Fruit fly (Drosophila melanogaster): ENCODE measurements around the gene croc.

Gene croc

dm6 chr3L:21496865-21497634, 20.8 kb upstream of the croc start, which contains the start of gene Hr78 (continued):
- TF ChIP-seq GATAe (GFP tag; conservative IDR thresholded peaks at IDR 0.05) = no peak
- TF ChIP-seq Hsf (GFP tag; optimal IDR thresholded peaks at IDR 0.05) = peak; percentile 14
- peak; percentile 77 for TF ChIP-seq NfI (GFP tag; optimal IDR thresholded peaks at IDR 0.05)
- no peak for TF ChIP-seq TFAM (GFP tag; optimal IDR thresholded peaks at IDR 0.05)
- TF ChIP-seq CG33557 (GFP tag; optimal IDR thresholded peaks at IDR 0.05) = peak; percentile 67
- TF ChIP-seq HHEX (GFP tag; optimal IDR thresholded peaks at IDR 0.05) = peak; percentile 81
- TF ChIP-seq dati (GFP tag; IDR thresholded peaks at IDR 0.05) = no peak
- no peak for TF ChIP-seq Bteb2 (GFP tag; optimal IDR thresholded peaks at IDR 0.05)
- TF ChIP-seq lola (GFP tag; optimal IDR thresholded peaks at IDR 0.05) = peak in 1 of 3 experiments; percentile 76
- TF ChIP-seq dan (GFP tag; IDR thresholded peaks at IDR 0.05) = no peak
- TF ChIP-seq shn (GFP tag; optimal IDR thresholded peaks at IDR 0.05) = no peak
- no peak for TF ChIP-seq ro (GFP tag; IDR thresholded peaks at IDR 0.05)
- TF ChIP-seq nerfin-1 (tag; optimal IDR thresholded peaks at IDR 0.05) = peak; percentile 70
- TF ChIP-seq Ptx1 (GFP tag; IDR thresholded peaks at IDR 0.05) = peak; percentile 72
- TF ChIP-seq Hr39 (optimal IDR thresholded peaks at IDR 0.05) = no peak
- TF ChIP-seq sob (GFP tag; IDR thresholded peaks at IDR 0.05) = peak; percentile 55
- TF ChIP-seq CG10274 (GFP tag; optimal IDR thresholded peaks at IDR 0.05) = peak; percentile 22
- no peak for TF ChIP-seq bab2 (GFP tag; optimal IDR thresholded peaks at IDR 0.05)
- TF ChIP-seq br (optimal IDR thresholded peaks at IDR 0.05) = no peak
- no peak for TF ChIP-seq Gsc (GFP tag; IDR thresholded peaks at IDR 0.05)
- peak; percentile 84 for TF ChIP-seq CG10147 (GFP tag; optimal IDR thresholded peaks at IDR 0.05)
- no peak for TF ChIP-seq prd (optimal IDR thresholded peaks at IDR 0.05)
- peak; percentile 77 for TF ChIP-seq prd (GFP tag; IDR thresholded peaks at IDR 0.05)
- no peak for TF ChIP-seq CG7745 (tag; optimal IDR thresholded peaks at IDR 0.05)
- TF ChIP-seq Lhr (GFP tag; optimal IDR thresholded peaks at IDR 0.05) = peak; percentile 51
- TF ChIP-seq kni (GFP tag; optimal IDR thresholded peaks at IDR 0.05) = peak; percentile 3
- peak; percentile 60 for TF ChIP-seq Sin3A (optimal IDR thresholded peaks at IDR 0.05)
- TF ChIP-seq CG6654 (GFP tag; optimal IDR thresholded peaks at IDR 0.05) = peak; percentile 40
- TF ChIP-seq CG4328 (GFP tag; optimal IDR thresholded peaks at IDR 0.05) = peak; percentile 77
- peak; percentile 51 for TF ChIP-seq tin (GFP tag; optimal IDR thresholded peaks at IDR 0.05)
- TF ChIP-seq NK7.1 (GFP tag; optimal IDR thresholded peaks at IDR 0.05) = no peak
- peak; percentile 41; the same call in 1 of the 2 replicates for TF ChIP-seq danr (GFP tag; IDR thresholded peaks at IDR 0.05)
- TF ChIP-seq CG42726 (GFP tag; IDR thresholded peaks at IDR 0.05; ENCODE audit: partially characterized antibody) = peak; percentile 46; the same call in 1 of the 2 replicates
- no peak; the same call in 1 of the 2 replicates for TF ChIP-seq CG14441 (GFP tag; IDR thresholded peaks at IDR 0.05)
- no peak for TF ChIP-seq chn (GFP tag; optimal IDR thresholded peaks at IDR 0.05)
- peak; percentile 22 for TF ChIP-seq HmgZ (tag; optimal IDR thresholded peaks at IDR 0.05)
- TF ChIP-seq CG15696 (tag; optimal IDR thresholded peaks at IDR 0.05) = peak; percentile 62
- no peak for TF ChIP-seq CG11504 (tag; optimal IDR thresholded peaks at IDR 0.05)
- TF ChIP-seq CG17568 (GFP tag; optimal IDR thresholded peaks at IDR 0.05) = peak; percentile 76
- peak; percentile 14 for TF ChIP-seq fd64A (GFP tag; optimal IDR thresholded peaks at IDR 0.05)
- TF ChIP-seq pan (optimal IDR thresholded peaks at IDR 0.05) = no peak
- TF ChIP-seq pan (GFP tag; optimal IDR thresholded peaks at IDR 0.05 in 1 of 2, IDR thresholded peaks at IDR 0.05 in 1 of 2) = peak in 1 of 2 experiments; percentile 62
- TF ChIP-seq Spps (tag; optimal IDR thresholded peaks at IDR 0.05) = peak; percentile 59
- TF ChIP-seq en (GFP tag; optimal IDR thresholded peaks at IDR 0.05) = no peak
- TF ChIP-seq pum (GFP tag; optimal IDR thresholded peaks at IDR 0.05) = no peak
- peak; percentile 90 for TF ChIP-seq CG6765 (GFP tag; optimal IDR thresholded peaks at IDR 0.05)
- peak; percentile 71 for TF ChIP-seq CG7271 (tag; optimal IDR thresholded peaks at IDR 0.05)
- TF ChIP-seq CG6813 (GFP tag; optimal IDR thresholded peaks at IDR 0.05) = peak; percentile 85
- no peak for TF ChIP-seq cas (GFP tag; IDR thresholded peaks at IDR 0.05)
- no peak for TF ChIP-seq CG3163 (GFP tag; optimal IDR thresholded peaks at IDR 0.05)
- peak; percentile 89 for TF ChIP-seq CG31441 (GFP tag; IDR thresholded peaks at IDR 0.05)
